Worm (Caenorhabditis elegans) whole organism, L3 larva: ENCODE results near the gene C09H10.9.

Experiments
- R02D3.7 ChIP-seq: fragments of 150-350 bp; optimal IDR thresholded peaks from 2 replicates; lab custom pipeline; 2014; ENCODE audit warnings: missing biosample characterization, missing genetic modification characterization
- ZK546.5 ChIP-seq: sonication (generic microtip); optimal IDR thresholded peaks from 2 replicates; lab custom pipeline; 2017; ENCODE audit warnings: missing biosample characterization, missing genetic modification characterization
- aly-2 ChIP-seq: fragments of 150-350 bp; optimal IDR thresholded peaks from 2 replicates; lab custom pipeline; 2014; ENCODE audit warnings: missing biosample characterization, missing genetic modification characterization
- ama-1 ChIP-seq: fragments of 150-350 bp; optimal IDR thresholded peaks from 2 replicates; lab custom pipeline; 2018
- ceh-16 ChIP-seq: sonication (generic microtip); optimal IDR thresholded peaks from 2 replicates; lab custom pipeline; 2017; ENCODE audit warnings: missing biosample characterization, missing genetic modification characterization
- ceh-28 ChIP-seq: fragments of 150-350 bp; optimal IDR thresholded peaks from 2 replicates; lab custom pipeline; 2014; ENCODE audit warnings: missing biosample characterization, missing genetic modification reagents, missing genetic modification characterization
- ceh-82 ChIP-seq: fragments of 150-350 bp; optimal IDR thresholded peaks from 2 replicates; lab custom pipeline; 2014; ENCODE audit warnings: missing biosample characterization, missing genetic modification characterization
- ceh-9 ChIP-seq: sonication (generic microtip); optimal IDR thresholded peaks from 2 replicates; lab custom pipeline; 2018; ENCODE audit warnings: missing biosample characterization, missing genetic modification characterization
- egl-27 ChIP-seq: sonication (generic microtip); optimal IDR thresholded peaks from 4 replicates; lab custom pipeline; 2017; ENCODE audit warnings: missing biosample characterization, missing genetic modification reagents, missing genetic modification characterization
- egl-5 ChIP-seq: fragments of 150-350 bp; optimal IDR thresholded peaks from 2 replicates; lab custom pipeline; 2017; ENCODE audit warnings: missing biosample characterization, missing genetic modification reagents, missing genetic modification characterization, inconsistent platforms
- elt-1 ChIP-seq: fragments of 150-350 bp; optimal IDR thresholded peaks from 2 replicates; lab custom pipeline; 2014; ENCODE audit warnings: missing biosample characterization, missing genetic modification characterization
- elt-2 ChIP-seq: sonication (generic microtip); optimal IDR thresholded peaks from 2 replicates; lab custom pipeline; 2016; ENCODE audit warnings: missing genetic modification reagents, mild to moderate bottlenecking, missing genetic modification characterization, missing compliant biosample characterization
- elt-3 ChIP-seq, 3 experiments: fragments of 150-350 bp in 1 of 3; sonication (generic microtip) in 2 of 3; optimal IDR thresholded peaks; 2 replicates in 2 of 3; 4 replicates in 1 of 3; lab custom pipeline; 2014 to 2017; ENCODE audit warnings: missing biosample characterization in 3 of 3, missing genetic modification characterization in 3 of 3
- eor-1 ChIP-seq, 2 experiments: fragments of 150-350 bp; optimal IDR thresholded peaks; 2 replicates each; lab custom pipeline; 2014 to 2018; ENCODE audit warnings: missing biosample characterization in 2 of 2, missing genetic modification characterization in 2 of 2
- fkh-10 ChIP-seq: sonication (generic microtip); optimal IDR thresholded peaks from 2 replicates; lab custom pipeline; 2017; ENCODE audit warnings: missing biosample characterization, missing genetic modification reagents, missing genetic modification characterization
- fkh-2 ChIP-seq: fragments of 150-350 bp; optimal IDR thresholded peaks from 2 replicates; lab custom pipeline; 2014; ENCODE audit warnings: missing biosample characterization, missing genetic modification reagents, missing genetic modification characterization
- fos-1 ChIP-seq: fragments of 150-350 bp; optimal IDR thresholded peaks from 2 replicates; lab custom pipeline; 2014; ENCODE audit warnings: missing biosample characterization, missing genetic modification characterization
- hmg-11 ChIP-seq: sonication (generic microtip); optimal IDR thresholded peaks from 2 replicates; lab custom pipeline; 2016; ENCODE audit warnings: missing genetic modification characterization, missing compliant biosample characterization
- jun-1 ChIP-seq: fragments of 150-350 bp; optimal IDR thresholded peaks from 2 replicates; lab custom pipeline; 2014; ENCODE audit warnings: missing biosample characterization, missing genetic modification reagents, missing genetic modification characterization
- lin-15B ChIP-seq: fragments of 150-350 bp; optimal IDR thresholded peaks from 2 replicates; lab custom pipeline; 2014; ENCODE audit warnings: missing biosample characterization, missing genetic modification characterization
- lin-39 ChIP-seq: fragments of 150-350 bp; optimal IDR thresholded peaks from 2 replicates; lab custom pipeline; 2018; ENCODE audit warnings: missing biosample characterization, missing genetic modification reagents, missing genetic modification characterization
- lsy-12 ChIP-seq: sonication (generic microtip); optimal IDR thresholded peaks from 2 replicates; lab custom pipeline; 2016; ENCODE audit warnings: mild to moderate bottlenecking, missing genetic modification characterization, missing compliant biosample characterization
- mdl-1 ChIP-seq: fragments of 150-350 bp; optimal IDR thresholded peaks from 2 replicates; lab custom pipeline; 2014; ENCODE audit warnings: missing biosample characterization, missing genetic modification characterization
- mml-1 ChIP-seq: fragments of 150-350 bp; sonication (generic microtip); optimal IDR thresholded peaks from 3 replicates; lab custom pipeline; 2014; ENCODE audit warnings: missing biosample characterization, missing genetic modification characterization
- nfya-1 ChIP-seq: sonication (generic microtip); optimal IDR thresholded peaks from 2 replicates; lab custom pipeline; 2017; ENCODE audit warnings: missing genetic modification characterization, mild to moderate bottlenecking, missing compliant biosample characterization, antibody characterized with exemption, moderate library complexity; ENCODE audit not compliant: insufficient read depth
- nhr-11 ChIP-seq: fragments of 150-350 bp; optimal IDR thresholded peaks from 2 replicates; lab custom pipeline; 2014; ENCODE audit warnings: missing biosample characterization, missing genetic modification characterization
- nhr-12 ChIP-seq: fragments of 150-350 bp; optimal IDR thresholded peaks from 2 replicates; lab custom pipeline; 2014; ENCODE audit warnings: missing biosample characterization, missing genetic modification characterization
- nhr-23 ChIP-seq: fragments of 150-350 bp; optimal IDR thresholded peaks from 2 replicates; lab custom pipeline; 2014; ENCODE audit warnings: missing biosample characterization, missing genetic modification reagents, missing genetic modification characterization
- nhr-237 ChIP-seq: fragments of 150-350 bp; optimal IDR thresholded peaks from 2 replicates; lab custom pipeline; 2014; ENCODE audit warnings: missing biosample characterization, missing genetic modification characterization
- nhr-25 ChIP-seq: sonication (generic microtip); optimal IDR thresholded peaks from 2 replicates; lab custom pipeline; 2017; ENCODE audit warnings: missing biosample characterization, missing genetic modification characterization
- nhr-28 ChIP-seq: fragments of 150-350 bp; optimal IDR thresholded peaks from 2 replicates; lab custom pipeline; 2014; ENCODE audit warnings: missing biosample characterization, missing genetic modification characterization
- nhr-43 ChIP-seq: sonication (generic microtip); optimal IDR thresholded peaks from 2 replicates; lab custom pipeline; 2016; ENCODE audit warnings: mild to moderate bottlenecking, missing genetic modification characterization, missing compliant biosample characterization; ENCODE audit not compliant: poor library complexity, severe bottlenecking
- nhr-67 ChIP-seq: fragments of 150-350 bp; optimal IDR thresholded peaks from 2 replicates; lab custom pipeline; 2014; ENCODE audit warnings: missing biosample characterization, missing genetic modification characterization
- nhr-76 ChIP-seq: fragments of 150-350 bp; sonication (generic microtip); optimal IDR thresholded peaks from 5 replicates; lab custom pipeline; 2014; ENCODE audit warnings: missing biosample characterization, missing genetic modification characterization
- nhr-77 ChIP-seq: fragments of 150-350 bp; optimal IDR thresholded peaks from 2 replicates; lab custom pipeline; 2014; ENCODE audit warnings: missing biosample characterization, missing genetic modification characterization
- pha-4 ChIP-seq: fragments of 150-350 bp; optimal IDR thresholded peaks from 2 replicates; lab custom pipeline; 2014; ENCODE audit warnings: missing biosample characterization, missing genetic modification reagents, missing genetic modification characterization
- pqm-1 ChIP-seq: fragments of 150-350 bp; optimal IDR thresholded peaks from 2 replicates; lab custom pipeline; 2017; ENCODE audit warnings: missing biosample characterization, missing genetic modification characterization, inconsistent platforms
- sea-2 ChIP-seq: fragments of 150-350 bp; sonication (generic microtip); optimal IDR thresholded peaks from 4 replicates; lab custom pipeline; 2014; ENCODE audit warnings: missing biosample characterization, missing genetic modification reagents, missing genetic modification characterization
- skn-1 ChIP-seq: fragments of 150-350 bp; optimal IDR thresholded peaks from 2 replicates; lab custom pipeline; 2014; ENCODE audit warnings: missing biosample characterization, missing genetic modification characterization
- snpc-4 ChIP-seq: fragments of 150-350 bp; optimal IDR thresholded peaks from 2 replicates; lab custom pipeline; 2014; ENCODE audit warnings: missing biosample characterization, missing genetic modification characterization
- tbx-2 ChIP-seq: sonication (generic microtip); optimal IDR thresholded peaks from 2 replicates; lab custom pipeline; 2016; ENCODE audit warnings: mild to moderate bottlenecking, missing genetic modification characterization, missing compliant biosample characterization
- unc-39 ChIP-seq: sonication (generic microtip); optimal IDR thresholded peaks from 4 replicates; lab custom pipeline; 2017; ENCODE audit warnings: missing biosample characterization, missing genetic modification characterization
- unc-62 ChIP-seq: fragments of 150-350 bp; sonication (generic microtip); optimal IDR thresholded peaks from 4 replicates; lab custom pipeline; 2014; ENCODE audit warnings: missing biosample characterization, missing genetic modification reagents, missing genetic modification characterization
- zag-1 ChIP-seq: fragments of 150-350 bp; optimal IDR thresholded peaks from 2 replicates; lab custom pipeline; 2014; ENCODE audit warnings: missing biosample characterization, missing genetic modification characterization
- ztf-11 ChIP-seq: fragments of 150-350 bp; optimal IDR thresholded peaks from 2 replicates; lab custom pipeline; 2014; ENCODE audit warnings: missing biosample characterization, missing genetic modification characterization
- ztf-4 ChIP-seq: fragments of 150-350 bp; optimal IDR thresholded peaks from 2 replicates; lab custom pipeline; 2014; ENCODE audit warnings: missing biosample characterization, missing genetic modification characterization

C09H10.9 gene

DNA sequence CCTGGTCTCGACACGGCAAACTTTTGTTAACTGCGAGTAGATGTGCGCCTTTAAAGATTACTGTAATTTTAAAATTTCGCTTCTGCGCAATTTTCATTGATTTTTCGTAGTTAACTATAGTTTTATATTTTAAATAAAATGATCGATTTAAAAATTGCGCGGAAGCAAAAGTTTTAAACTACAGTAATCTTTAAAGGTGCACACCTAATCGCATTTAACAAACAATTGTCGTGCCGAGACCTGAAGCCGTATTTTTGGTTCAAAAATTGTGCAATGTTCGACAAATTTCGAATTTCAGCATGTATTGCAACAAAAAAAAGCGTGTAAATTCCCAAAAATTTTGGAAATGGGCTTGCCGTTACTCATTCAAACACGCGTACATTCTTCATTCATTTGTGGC is 9.8 kb upstream of the C09H10.9 start:
- TF ChIP-seq sea-2 (GFP tag; lab: Kevin White, UChicago) (no peak), ZK546.5 (tag; lab: Kevin White, UChicago) (no peak), mdl-1 (no peak), nhr-23 (no peak), aly-2 (no peak), hmg-11 (no peak), eor-1 (tag; optimal IDR thresholded peaks at IDR 0.05; lab: Kevin White, UChicago) (no peak), unc-62 (GFP tag; lab: Kevin White, UChicago) (no peak), lsy-12 (tag; lab: Kevin White, UChicago) (no peak), ama-1 (lab: Kevin White, UChicago) (no peak), jun-1 (tag; lab: Kevin White, UChicago) (no peak), snpc-4 (no peak)

DNA sequence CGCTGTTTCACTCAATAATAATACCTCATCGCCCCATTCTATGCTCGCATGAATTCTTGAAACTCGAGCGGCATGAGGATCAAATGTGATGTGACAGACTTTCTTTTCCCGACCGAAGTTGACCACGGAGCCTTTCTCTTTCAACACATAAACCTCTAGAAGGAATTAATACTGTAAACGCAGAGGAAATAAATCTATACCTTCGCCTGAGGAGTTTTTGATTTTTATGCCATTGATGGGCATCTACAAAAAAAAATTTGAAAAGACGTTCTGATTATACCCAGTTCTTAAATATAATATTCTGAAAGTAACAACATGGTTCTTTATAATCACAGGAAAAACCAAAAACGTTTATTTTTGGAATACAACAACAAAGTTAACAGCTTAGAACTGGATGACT is 8.0 kb upstream of the C09H10.9 start, which contains the start of gene nbs-1:
TSS of gene nbs-1 (minus strand) at position 246 of the 400 bp plus-strand sequence.
- no peak for TF ChIP-seq nhr-43
- TF ChIP-seq fos-1, result no peak
- no peak for TF ChIP-seq nhr-12 (tag; lab: Kevin White, UChicago)
- TF ChIP-seq aly-2, result no peak
- no peak for TF ChIP-seq ZK546.5 (tag; lab: Kevin White, UChicago)
- TF ChIP-seq nhr-23, result no peak
- no peak for TF ChIP-seq nhr-25 (tag; lab: Kevin White, UChicago)
- TF ChIP-seq elt-1 (tag; lab: Kevin White, UChicago), result no peak
- no peak for TF ChIP-seq zag-1 (tag; lab: Kevin White, UChicago)
- no peak for TF ChIP-seq hmg-11
- TF ChIP-seq nhr-76, result no peak
- TF ChIP-seq skn-1 (tag; lab: Kevin White, UChicago), result no peak
- no peak for TF ChIP-seq nhr-11 (tag; lab: Kevin White, UChicago)
- no peak for TF ChIP-seq ceh-16 (tag; lab: Kevin White, UChicago)
- no peak for TF ChIP-seq mdl-1

ce11 chrII:11097154-11097887 is 6.9 kb upstream of the C09H10.9 start, which contains the start of the genes rpl-36.A and nuo-1:
rpl-36.A (minus strand) TSS chrII:11097204.
nuo-1 (plus strand) TSS chrII:11097837.
- no peak for TF ChIP-seq unc-62 (GFP tag; lab: Kevin White, UChicago)
- peak; percentile 96 for TF ChIP-seq egl-5 (tag; lab: Kevin White, UChicago)
- peak; percentile 96 for TF ChIP-seq lin-39 (tag; lab: Kevin White, UChicago)
- no peak for TF ChIP-seq ZK546.5 (tag; lab: Kevin White, UChicago)
- TF ChIP-seq egl-27 (tag; lab: Kevin White, UChicago), result no peak
- TF ChIP-seq jun-1 (tag; lab: Kevin White, UChicago), result peak; percentile 31
- peak; percentile 96 for TF ChIP-seq pha-4 (tag; lab: Kevin White, UChicago)
- no peak for TF ChIP-seq ztf-4
- peak; percentile 41 for TF ChIP-seq nhr-43
- TF ChIP-seq ztf-11, result no peak
- TF ChIP-seq mdl-1, result no peak
- no peak for TF ChIP-seq fos-1
- no peak for TF ChIP-seq eor-1 (tag; optimal IDR thresholded peaks at IDR 0.05; lab: Kevin White, UChicago)
- TF ChIP-seq tbx-2 (tag; lab: Kevin White, UChicago), result no peak
- peak; percentile 45 for TF ChIP-seq elt-2
- TF ChIP-seq hmg-11, result peak; percentile 79
- TF ChIP-seq nfya-1 (tag; lab: Kevin White, UChicago), result peak; percentile 97
- TF ChIP-seq fkh-10 (GFP tag; lab: Kevin White, UChicago), result peak; percentile 17
- peak; percentile 45 for TF ChIP-seq R02D3.7 (tag; lab: Kevin White, UChicago)
- TF ChIP-seq elt-3 (tag; optimal IDR thresholded peaks at IDR 0.05; lab: Kevin White, UChicago), result no peak
- peak; percentile 41 for TF ChIP-seq lsy-12 (tag; lab: Kevin White, UChicago)
- TF ChIP-seq elt-1 (tag; lab: Kevin White, UChicago), result no peak
- no peak for TF ChIP-seq sea-2 (GFP tag; lab: Kevin White, UChicago)
- no peak for TF ChIP-seq unc-39
- peak; percentile 83 for TF ChIP-seq skn-1 (tag; lab: Kevin White, UChicago)
- TF ChIP-seq nhr-25 (tag; lab: Kevin White, UChicago), result peak; percentile 83
- no peak for TF ChIP-seq ceh-82 (tag; lab: Kevin White, UChicago)
- no peak for TF ChIP-seq ceh-16 (tag; lab: Kevin White, UChicago)
- TF ChIP-seq ama-1 (lab: Kevin White, UChicago), result peak; percentile 47
- no peak for TF ChIP-seq aly-2
- peak; percentile 33 for TF ChIP-seq pqm-1
- no peak for TF ChIP-seq nhr-237 (tag; lab: Kevin White, UChicago)
- peak; percentile 92 for TF ChIP-seq lin-15B (tag; lab: Kevin White, UChicago)
- TF ChIP-seq nhr-12 (tag; lab: Kevin White, UChicago), result no peak
- TF ChIP-seq snpc-4, result peak; percentile 80
- no peak for TF ChIP-seq nhr-28
- TF ChIP-seq ceh-28 (tag; lab: Kevin White, UChicago), result peak; percentile 41
- TF ChIP-seq mml-1 (tag; lab: Kevin White, UChicago), result no peak
- TF ChIP-seq nhr-76, result peak; percentile 21
- TF ChIP-seq ceh-9 (tag; lab: Kevin White, UChicago), result no peak
- TF ChIP-seq fkh-2 (tag; lab: Kevin White, UChicago), result no peak
- no peak for TF ChIP-seq nhr-67
- no peak for TF ChIP-seq nhr-77 (tag; lab: Kevin White, UChicago)
- TF ChIP-seq zag-1 (tag; lab: Kevin White, UChicago), result no peak
- TF ChIP-seq nhr-23, result peak; percentile 92
